Worm (Caenorhabditis elegans) whole organism, late embryonic: Measurements from ENCODE around the gene C04F5.8.
A peak's percentile ranks its signal among the peaks of the same experiment; 100 is the strongest.

Experiments
- C38D4.7 ChIP-seq: fragments of 200-800 bp; sonication (Bioruptor generic); optimal IDR thresholded peaks from 2 replicates; lab custom pipeline; 2018; ENCODE audit warnings: mild to moderate bottlenecking, missing genetic modification characterization, moderate library complexity, missing compliant biosample characterization
- F13H6.1 ChIP-seq: sonication (generic microtip); optimal IDR thresholded peaks from 2 replicates; lab custom pipeline; 2016; ENCODE audit warnings: missing genetic modification characterization, missing compliant biosample characterization
- T23F11.4 ChIP-seq: fragments of 200-800 bp; sonication (Bioruptor generic); optimal IDR thresholded peaks from 2 replicates; lab custom pipeline; 2018; ENCODE audit warnings: mild to moderate bottlenecking, missing genetic modification characterization, missing compliant biosample characterization
- Y22D7AL.16 ChIP-seq: sonication (generic microtip); optimal IDR thresholded peaks from 2 replicates; lab custom pipeline; 2016; ENCODE audit warnings: missing genetic modification characterization, missing compliant biosample characterization
- ahr-1 ChIP-seq: sonication (generic microtip); optimal IDR thresholded peaks from 2 replicates; lab custom pipeline; 2016; ENCODE audit warnings: missing genetic modification characterization, missing compliant biosample characterization
- ama-1 ChIP-seq: fragments of 150-350 bp; optimal IDR thresholded peaks from 2 replicates; lab custom pipeline; 2014
- ceh-14 ChIP-seq: sonication (generic microtip); optimal IDR thresholded peaks from 2 replicates; lab custom pipeline; 2016; ENCODE audit warnings: missing genotype, missing genetic modification characterization, missing compliant biosample characterization
- ceh-18 ChIP-seq: sonication (generic microtip); optimal IDR thresholded peaks from 2 replicates; lab custom pipeline; 2016; ENCODE audit warnings: missing genetic modification characterization, missing compliant biosample characterization
- ceh-19 ChIP-seq: fragments of 200-800 bp; sonication (Bioruptor generic); optimal IDR thresholded peaks from 2 replicates; lab custom pipeline; 2018; ENCODE audit warnings: mild to moderate bottlenecking, missing genetic modification characterization, missing compliant biosample characterization
- ceh-31 ChIP-seq: sonication (generic microtip); optimal IDR thresholded peaks from 2 replicates; lab custom pipeline; 2016; ENCODE audit warnings: missing genetic modification characterization, missing compliant biosample characterization
- ceh-34 ChIP-seq: sonication (generic microtip); optimal IDR thresholded peaks from 2 replicates; lab custom pipeline; 2016; ENCODE audit warnings: mild to moderate bottlenecking, missing genetic modification characterization, missing compliant biosample characterization
- ceh-48 ChIP-seq: sonication (generic microtip); optimal IDR thresholded peaks from 2 replicates; lab custom pipeline; 2016; ENCODE audit warnings: missing genetic modification characterization, inconsistent platforms, missing compliant biosample characterization
- dmd-4 ChIP-seq: sonication (generic microtip); optimal IDR thresholded peaks from 2 replicates; lab custom pipeline; 2016; ENCODE audit warnings: borderline replicate concordance, missing genetic modification characterization, missing compliant biosample characterization
- elt-2 ChIP-seq: sonication (generic microtip); optimal IDR thresholded peaks from 2 replicates; lab custom pipeline; 2016; ENCODE audit warnings: missing genetic modification reagents, missing genetic modification characterization, missing compliant biosample characterization
- elt-4 ChIP-seq: sonication (generic microtip); optimal IDR thresholded peaks from 2 replicates; lab custom pipeline; 2016; ENCODE audit warnings: missing genetic modification characterization, missing compliant biosample characterization
- ets-4 ChIP-seq: sonication (generic microtip); optimal IDR thresholded peaks from 2 replicates; lab custom pipeline; 2016; ENCODE audit warnings: missing genetic modification characterization, missing compliant biosample characterization
- eyg-1 ChIP-seq: sonication (generic microtip); optimal IDR thresholded peaks from 2 replicates; lab custom pipeline; 2016; ENCODE audit warnings: missing genotype, missing genetic modification characterization, missing compliant biosample characterization
- fkh-10 ChIP-seq: fragments of 150-350 bp; optimal IDR thresholded peaks from 2 replicates; lab custom pipeline; 2014; ENCODE audit warnings: missing biosample characterization, missing genetic modification reagents, missing genetic modification characterization
- gmeb-2 ChIP-seq: sonication (generic microtip); optimal IDR thresholded peaks from 2 replicates; lab custom pipeline; 2016; ENCODE audit warnings: missing genetic modification characterization, inconsistent platforms, missing compliant biosample characterization
- hlh-15 ChIP-seq: sonication (generic microtip); optimal IDR thresholded peaks from 2 replicates; lab custom pipeline; 2016; ENCODE audit warnings: missing genetic modification characterization, missing compliant biosample characterization
- hlh-6 ChIP-seq: sonication (generic microtip); optimal IDR thresholded peaks from 2 replicates; lab custom pipeline; 2016; ENCODE audit warnings: missing genotype, missing genetic modification characterization, missing compliant biosample characterization
- lim-6 ChIP-seq: sonication (generic microtip); optimal IDR thresholded peaks from 2 replicates; lab custom pipeline; 2016; ENCODE audit warnings: missing genetic modification characterization, missing compliant biosample characterization
- lin-11 ChIP-seq: fragments of 200-800 bp; sonication (Bioruptor generic); optimal IDR thresholded peaks from 2 replicates; lab custom pipeline; 2018; ENCODE audit warnings: mild to moderate bottlenecking, missing genetic modification characterization, missing compliant biosample characterization
- madf-2 ChIP-seq: sonication (generic microtip); optimal IDR thresholded peaks from 2 replicates; lab custom pipeline; 2017; ENCODE audit warnings: missing genetic modification characterization, missing compliant biosample characterization
- mec-3 ChIP-seq: sonication (generic microtip); optimal IDR thresholded peaks from 2 replicates; lab custom pipeline; 2016; ENCODE audit warnings: borderline replicate concordance, missing genetic modification characterization, missing compliant biosample characterization
- nfya-1 ChIP-seq: sonication (generic microtip); optimal IDR thresholded peaks from 2 replicates; lab custom pipeline; 2017; ENCODE audit warnings: missing genetic modification characterization, mild to moderate bottlenecking, missing compliant biosample characterization, antibody characterized with exemption, moderate library complexity
- nhr-11 ChIP-seq: fragments of 150-350 bp; optimal IDR thresholded peaks from 2 replicates; lab custom pipeline; 2014; ENCODE audit warnings: missing biosample characterization, missing genetic modification characterization
- nhr-232 ChIP-seq: sonication (generic microtip); optimal IDR thresholded peaks from 2 replicates; lab custom pipeline; 2016; ENCODE audit warnings: missing genetic modification characterization, missing compliant biosample characterization
- odd-2 ChIP-seq: sonication (generic microtip); optimal IDR thresholded peaks from 2 replicates; lab custom pipeline; 2017; ENCODE audit warnings: antibody characterized with exemption, mild to moderate bottlenecking, missing genetic modification characterization, missing compliant biosample characterization
- pat-9 ChIP-seq: fragments of 200-800 bp; sonication (Bioruptor generic); optimal IDR thresholded peaks from 2 replicates; lab custom pipeline; 2018; ENCODE audit warnings: mild to moderate bottlenecking, missing genetic modification characterization, moderate library complexity, missing compliant biosample characterization
- pax-1 ChIP-seq: fragments of 150-350 bp; optimal IDR thresholded peaks from 2 replicates; lab custom pipeline; 2014; ENCODE audit warnings: missing biosample characterization, missing genetic modification characterization
- pha-2 ChIP-seq: sonication (generic microtip); optimal IDR thresholded peaks from 2 replicates; lab custom pipeline; 2017; ENCODE audit warnings: mild to moderate bottlenecking, missing genetic modification characterization, missing compliant biosample characterization
- pha-4 ChIP-seq: fragments of 150-350 bp; optimal IDR thresholded peaks from 2 replicates; lab custom pipeline; 2018; ENCODE audit warnings: missing biosample characterization, missing genetic modification reagents, missing genetic modification characterization
- pros-1 ChIP-seq: fragments of 150-350 bp; optimal IDR thresholded peaks from 2 replicates; lab custom pipeline; 2014; ENCODE audit warnings: missing biosample characterization, missing genetic modification reagents, missing genetic modification characterization
- rnt-1 ChIP-seq: sonication (generic microtip); optimal IDR thresholded peaks from 2 replicates; lab custom pipeline; 2016; ENCODE audit warnings: missing genetic modification characterization, missing compliant biosample characterization
- sdc-2 ChIP-seq: sonication (generic microtip); optimal IDR thresholded peaks from 2 replicates; lab custom pipeline; 2016; ENCODE audit warnings: missing genotype, missing genetic modification characterization, missing compliant biosample characterization
- sox-2 ChIP-seq: fragments of 200-800 bp; sonication (Bioruptor generic); IDR thresholded peaks from 2 replicates; pipeline ENCODE4 v1.3.6; 2022; ENCODE audit warnings: missing genetic modification reagents, missing genetic modification characterization, missing compliant biosample characterization
- sox-4 ChIP-seq: sonication (generic microtip); optimal IDR thresholded peaks from 2 replicates; lab custom pipeline; 2017; ENCODE audit warnings: mild to moderate bottlenecking, missing genetic modification characterization, inconsistent platforms, missing compliant biosample characterization
- tbx-2 ChIP-seq: sonication (generic microtip); optimal IDR thresholded peaks from 2 replicates; lab custom pipeline; 2016; ENCODE audit warnings: missing genetic modification characterization, missing compliant biosample characterization
- ttx-3 ChIP-seq: sonication (generic microtip); optimal IDR thresholded peaks from 2 replicates; lab custom pipeline; 2016; ENCODE audit warnings: missing genetic modification reagents, missing genetic modification characterization, missing compliant biosample characterization
- unc-3 ChIP-seq, 2 experiments: fragments of 200-800 bp in 1 of 2; sonication (Bioruptor generic) in 1 of 2; sonication (generic microtip) in 1 of 2; conservative IDR thresholded peaks in 1 of 2; optimal IDR thresholded peaks in 1 of 2; 2 replicates each; pipeline versions ENCODE4 v1.3.6 to Lab custom; 2016 to 2022; ENCODE audit warnings: missing compliant biosample characterization in 2 of 2, missing genetic modification characterization in 2 of 2, missing genetic modification reagents in 1 of 2
- unc-42 ChIP-seq: sonication (generic microtip); optimal IDR thresholded peaks from 2 replicates; lab custom pipeline; 2016; ENCODE audit warnings: missing genotype, missing genetic modification characterization, missing compliant biosample characterization
- unc-55 ChIP-seq: sonication (generic microtip); optimal IDR thresholded peaks from 2 replicates; lab custom pipeline; 2017; ENCODE audit warnings: missing biosample characterization, missing genetic modification reagents, missing genetic modification characterization
- unc-86 ChIP-seq: sonication (generic microtip); optimal IDR thresholded peaks from 2 replicates; lab custom pipeline; 2016; ENCODE audit warnings: missing genetic modification characterization, missing compliant biosample characterization
- zip-5 ChIP-seq: sonication (generic microtip); optimal IDR thresholded peaks from 2 replicates; lab custom pipeline; 2016; ENCODE audit warnings: missing genetic modification characterization, missing compliant biosample characterization

The C04F5.8 gene

ce11 chrV:5072082-5072481 is 41.5 kb downstream of the C04F5.8 start, which contains the start of gene Y58A7A.2:
TSS of gene Y58A7A.2 (minus strand) at chrV:5072182.
- TF ChIP-seq pat-9 (tag; lab: Kevin White, UChicago), result no peak
- TF ChIP-seq odd-2 (tag; lab: Kevin White, UChicago), result no peak
- TF ChIP-seq pros-1 (tag; lab: Kevin White, UChicago), result no peak
- no peak for TF ChIP-seq ceh-48 (tag; lab: Kevin White, UChicago)
- no peak for TF ChIP-seq pha-4
- TF ChIP-seq Y22D7AL.16 (tag; lab: Kevin White, UChicago), result no peak
- TF ChIP-seq lim-6 (tag; lab: Kevin White, UChicago), result no peak
- TF ChIP-seq unc-3 (GFP tag; conservative IDR thresholded peaks at IDR 0.05; lab: Robert Waterston, UW), result no peak
- no peak for TF ChIP-seq unc-3 (tag; optimal IDR thresholded peaks at IDR 0.05; lab: Kevin White, UChicago)
- no peak for TF ChIP-seq ets-4
- no peak for TF ChIP-seq elt-4 (tag; lab: Kevin White, UChicago)
- no peak for TF ChIP-seq unc-86 (tag; lab: Kevin White, UChicago)
- TF ChIP-seq ama-1 (lab: Kevin White, UChicago), result no peak
- no peak for TF ChIP-seq madf-2 (tag; lab: Kevin White, UChicago)
- TF ChIP-seq fkh-10, result no peak
- no peak for TF ChIP-seq hlh-15 (tag; lab: Kevin White, UChicago)
- no peak for TF ChIP-seq F13H6.1 (tag; lab: Kevin White, UChicago)
- TF ChIP-seq rnt-1, result no peak
- TF ChIP-seq sdc-2 (tag; lab: Kevin White, UChicago), result no peak
- no peak for TF ChIP-seq hlh-6 (tag; lab: Kevin White, UChicago)

- TF ChIP-seq sox-2 (GFP tag; lab: Robert Waterston, UW), result no peak
Observed at ce11 chrV:5069440-5069839, 44.1 kb downstream of the C04F5.8 start, which contains the start of gene Y58A7A.1. TSS of gene Y58A7A.1 (minus strand) at chrV:5069540.

- TF ChIP-seq elt-2 (peak; percentile 57), mec-3 (tag; lab: Kevin White, UChicago) (no peak)
Observed at ce11 chrV:5067390-5067789, 46.2 kb downstream of the C04F5.8 start.

ce11 chrV:5064761-5065421 is 48.7 kb downstream of the C04F5.8 start, which contains the start of gene mlk-1:
TSS of gene mlk-1 (minus strand) at chrV:5064811.
- TF ChIP-seq ceh-18 (peak; percentile 74), eyg-1 (no peak), nhr-232 (tag; lab: Kevin White, UChicago) (no peak), mec-3 (tag; lab: Kevin White, UChicago) (no peak), pros-1 (tag; lab: Kevin White, UChicago) (peak; percentile 67), nhr-11 (tag; lab: Kevin White, UChicago) (no peak), dmd-4 (tag; lab: Kevin White, UChicago) (no peak), T23F11.4 (GFP tag; lab: Kevin White, UChicago) (no peak), pat-9 (tag; lab: Kevin White, UChicago) (no peak), unc-55 (GFP tag; lab: Kevin White, UChicago) (no peak), zip-5 (tag; lab: Kevin White, UChicago) (no peak), ets-4 (no peak), pha-2 (tag; lab: Kevin White, UChicago) (no peak), sox-4 (tag; lab: Kevin White, UChicago) (peak; percentile 4), sdc-2 (tag; lab: Kevin White, UChicago) (no peak), ceh-19 (GFP tag; lab: Kevin White, UChicago) (peak; percentile 11), gmeb-2 (tag; lab: Kevin White, UChicago) (no peak), ceh-31 (peak; percentile 79), ceh-34 (tag; lab: Kevin White, UChicago) (peak; percentile 58), nfya-1 (tag; lab: Kevin White, UChicago) (peak; percentile 57), tbx-2 (tag; lab: Kevin White, UChicago) (peak; percentile 30), C38D4.7 (GFP tag; lab: Kevin White, UChicago) (no peak), ceh-48 (tag; lab: Kevin White, UChicago) (no peak), ttx-3 (tag; lab: Kevin White, UChicago) (no peak), ceh-14 (tag; lab: Kevin White, UChicago) (peak; percentile 57), odd-2 (tag; lab: Kevin White, UChicago) (no peak), lim-6 (tag; lab: Kevin White, UChicago) (no peak), pax-1 (no peak), ahr-1 (tag; lab: Kevin White, UChicago) (no peak), unc-42 (tag; lab: Kevin White, UChicago) (peak; percentile 61), lin-11 (tag; lab: Kevin White, UChicago) (no peak), rnt-1 (no peak)
